Worm (Caenorhabditis elegans): ENCODE measurements around the gene F42A6.1.

DNA sequence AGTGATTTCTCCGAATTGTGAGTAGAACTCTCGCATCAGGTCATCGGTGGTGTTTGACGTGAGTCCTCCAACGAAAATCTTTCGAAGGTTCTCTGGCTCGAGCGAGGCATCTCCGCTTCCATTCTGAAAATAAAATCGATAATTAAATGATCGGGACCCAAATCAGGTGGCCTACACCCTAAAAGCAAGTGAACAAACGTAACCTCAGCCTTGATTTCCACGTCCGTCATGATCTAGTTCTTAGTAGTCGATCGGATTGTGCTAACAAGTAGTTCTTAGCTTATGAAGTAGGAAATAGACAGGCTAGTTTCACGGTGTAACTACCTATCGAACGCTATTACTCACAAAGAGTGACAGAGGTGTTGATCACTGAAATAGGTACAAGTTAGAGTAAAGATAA is 16.7 kb upstream of the F42A6.1 start:
- TF ChIP-seq him-1 (tag; optimal IDR thresholded peaks at IDR 0.05) (no peak), dao-5 (tag; optimal IDR thresholded peaks at IDR 0.05) (no peak)

All from whole organism, L4/young adult.